Fruit fly (Drosophila melanogaster) whole organism, wandering third instar larva: ENCODE measurements around the gene CG31549.
A peak's percentile ranks its signal among the peaks of the same experiment; 100 is the strongest.

ENCODE experiments used
- Abd-B ChIP-seq: fragments of >200 bp; optimal IDR thresholded peaks from 2 replicates; lab custom pipeline; 2017; ENCODE audit warnings: missing biosample characterization, missing genetic modification characterization
- CG32264 ChIP-seq: fragments of 200-800 bp; sonication (Bioruptor generic); optimal IDR thresholded peaks from 2 replicates; lab custom pipeline; 2016; ENCODE audit warnings: missing biosample characterization, missing genetic modification characterization
- Dfd ChIP-seq: fragments of >200 bp; optimal IDR thresholded peaks from 2 replicates; lab custom pipeline; 2017; ENCODE audit warnings: missing biosample characterization, missing genetic modification characterization
- Dif ChIP-seq: fragments of 200-275, 200-300 bp; sonication (Bioruptor generic); optimal IDR thresholded peaks from 2 replicates; lab custom pipeline; 2018; ENCODE audit warnings: missing biosample characterization, missing genetic modification characterization; ENCODE audit not compliant: partially characterized antibody
- GATAd ChIP-seq: sonication (Bioruptor generic); optimal IDR thresholded peaks from 2 replicates; lab custom pipeline; 2016; ENCODE audit warnings: missing biosample characterization, missing genetic modification characterization
- Hnf4 ChIP-seq: fragments of 200-800 bp; sonication (Bioruptor generic); optimal IDR thresholded peaks from 2 replicates; lab custom pipeline; 2016; ENCODE audit warnings: missing biosample characterization, mild to moderate bottlenecking, missing genetic modification characterization
- Hr83 ChIP-seq: fragments of 200-300 bp; sonication (Bioruptor generic); optimal IDR thresholded peaks from 2 replicates; lab custom pipeline; 2016; ENCODE audit warnings: missing biosample characterization, mild to moderate bottlenecking, missing genetic modification characterization, moderate library complexity; ENCODE audit not compliant: poor library complexity, severe bottlenecking
- Jra ChIP-seq: sonication (Bioruptor generic); optimal IDR thresholded peaks from 2 replicates; lab custom pipeline; 2016; ENCODE audit warnings: missing biosample characterization, missing genetic modification characterization
- Mio ChIP-seq: sonication (Bioruptor generic); optimal IDR thresholded peaks from 2 replicates; lab custom pipeline; 2016; ENCODE audit warnings: missing biosample characterization, missing genetic modification characterization
- Myc ChIP-seq: fragments of >200 bp; optimal IDR thresholded peaks from 2 replicates; lab custom pipeline; 2017
- N ChIP-seq: fragments of >200 bp; optimal IDR thresholded peaks from 2 replicates; lab custom pipeline; 2018; ENCODE audit warnings: missing biosample characterization, missing external identifiers, missing genetic modification characterization
- Rel ChIP-seq, 2 experiments: fragments of 200-800 bp; sonication (Bioruptor generic) in 1 of 2; optimal IDR thresholded peaks; 2 replicates in 1 of 2; 3 replicates in 1 of 2; lab custom pipeline; 2016 to 2019; ENCODE audit warnings: mild to moderate bottlenecking in 2 of 2, missing biosample characterization in 2 of 2, missing genetic modification characterization in 2 of 2, moderate library complexity in 1 of 2
- Sp1 ChIP-seq: fragments of 200-800 bp; sonication (Bioruptor generic); optimal IDR thresholded peaks from 3 replicates; lab custom pipeline; 2019; ENCODE audit warnings: missing biosample characterization, mild to moderate bottlenecking, missing genetic modification characterization, moderate library complexity
- Vsx2 ChIP-seq: fragments of 200-300, 225-300 bp; sonication (Bioruptor generic); optimal IDR thresholded peaks from 2 replicates; lab custom pipeline; 2018; ENCODE audit warnings: missing biosample characterization, missing genetic modification characterization; ENCODE audit not compliant: partially characterized antibody
- br ChIP-seq: fragments of 200-800 bp; sonication (Bioruptor generic); optimal IDR thresholded peaks from 2 replicates; lab custom pipeline; 2016; ENCODE audit warnings: missing biosample characterization, missing genetic modification characterization
- brk ChIP-seq: fragments of 200-800 bp; sonication (Bioruptor generic); optimal IDR thresholded peaks from 2 replicates; lab custom pipeline; 2016; ENCODE audit warnings: missing biosample characterization, mild to moderate bottlenecking, missing genetic modification characterization
- dl ChIP-seq, 2 experiments: fragments of 175-275, 200-275 bp in 1 of 2; fragments of 200-275 bp in 1 of 2; sonication (Bioruptor generic); optimal IDR thresholded peaks; lab custom pipeline; 2018; ENCODE audit warnings: mild to moderate bottlenecking in 2 of 2, missing biosample characterization in 2 of 2, missing genetic modification characterization in 2 of 2, moderate library complexity in 2 of 2; ENCODE audit not compliant: partially characterized antibody in 2 of 2, insufficient read depth in 1 of 2
- dmrt93B ChIP-seq: fragments of 200-800 bp; sonication (Bioruptor generic); optimal IDR thresholded peaks from 2 replicates; lab custom pipeline; 2018; ENCODE audit warnings: missing biosample characterization, mild to moderate bottlenecking, missing genetic modification characterization
- dsf ChIP-seq: sonication (Bioruptor generic); optimal IDR thresholded peaks from 2 replicates; lab custom pipeline; 2016; ENCODE audit warnings: missing biosample characterization, missing genetic modification characterization, borderline replicate concordance
- ey ChIP-seq: fragments of 200-800 bp; sonication (Bioruptor generic); optimal IDR thresholded peaks from 2 replicates; lab custom pipeline; 2016; ENCODE audit warnings: missing biosample characterization, missing genetic modification characterization
- foxo ChIP-seq, 2 experiments: fragments of 200-800 bp; sonication (Bioruptor generic); optimal IDR thresholded peaks; 2 replicates in 1 of 2; 3 replicates in 1 of 2; lab custom pipeline; 2016 to 2017; ENCODE audit warnings: missing biosample characterization in 2 of 2, missing genetic modification characterization in 2 of 2
- fru ChIP-seq: fragments of 200-800 bp; sonication (Bioruptor generic); optimal IDR thresholded peaks from 3 replicates; lab custom pipeline; 2016; ENCODE audit warnings: missing biosample characterization, mild to moderate bottlenecking, missing genetic modification characterization
- h ChIP-seq: fragments of 200-800 bp; sonication (Bioruptor generic); optimal IDR thresholded peaks from 3 replicates; lab custom pipeline; 2016; ENCODE audit warnings: missing biosample characterization, mild to moderate bottlenecking, missing genetic modification characterization
- jim ChIP-seq: fragments of 175-275, 200-325 bp; sonication (Bioruptor generic); optimal IDR thresholded peaks from 2 replicates; lab custom pipeline; 2016; ENCODE audit warnings: missing biosample characterization, mild to moderate bottlenecking, missing genetic modification characterization
- lola ChIP-seq: fragments of >200 bp; optimal IDR thresholded peaks from 2 replicates; lab custom pipeline; 2017; ENCODE audit warnings: missing biosample characterization, missing genetic modification characterization
- pan ChIP-seq: fragments of >200 bp; optimal IDR thresholded peaks from 2 replicates; lab custom pipeline; 2017
- psq ChIP-seq: fragments of 200-800 bp; sonication (Bioruptor generic); optimal IDR thresholded peaks from 3 replicates; lab custom pipeline; 2017; ENCODE audit warnings: missing biosample characterization, mild to moderate bottlenecking, missing genetic modification characterization, moderate library complexity
- rgr ChIP-seq: fragments of 200-800 bp; sonication (Bioruptor generic); optimal IDR thresholded peaks from 3 replicates; lab custom pipeline; 2016; ENCODE audit warnings: missing biosample characterization, mild to moderate bottlenecking, missing genetic modification characterization
- sage ChIP-seq: fragments of 200-800 bp; sonication (Bioruptor generic); optimal IDR thresholded peaks from 2 replicates; lab custom pipeline; 2016; ENCODE audit warnings: missing biosample characterization, mild to moderate bottlenecking, missing genetic modification characterization
- sv ChIP-seq: fragments of 200-800 bp; sonication (Bioruptor generic); optimal IDR thresholded peaks from 3 replicates; lab custom pipeline; 2016; ENCODE audit warnings: missing biosample characterization, missing genetic modification characterization
- tai ChIP-seq: sonication (Bioruptor generic); optimal IDR thresholded peaks from 2 replicates; lab custom pipeline; 2016; ENCODE audit warnings: missing biosample characterization, missing genetic modification characterization
- woc ChIP-seq: sonication (Bioruptor generic); optimal IDR thresholded peaks from 2 replicates; lab custom pipeline; 2016; ENCODE audit warnings: missing biosample characterization, mild to moderate bottlenecking, missing genetic modification characterization

The CG31549 gene

DNA sequence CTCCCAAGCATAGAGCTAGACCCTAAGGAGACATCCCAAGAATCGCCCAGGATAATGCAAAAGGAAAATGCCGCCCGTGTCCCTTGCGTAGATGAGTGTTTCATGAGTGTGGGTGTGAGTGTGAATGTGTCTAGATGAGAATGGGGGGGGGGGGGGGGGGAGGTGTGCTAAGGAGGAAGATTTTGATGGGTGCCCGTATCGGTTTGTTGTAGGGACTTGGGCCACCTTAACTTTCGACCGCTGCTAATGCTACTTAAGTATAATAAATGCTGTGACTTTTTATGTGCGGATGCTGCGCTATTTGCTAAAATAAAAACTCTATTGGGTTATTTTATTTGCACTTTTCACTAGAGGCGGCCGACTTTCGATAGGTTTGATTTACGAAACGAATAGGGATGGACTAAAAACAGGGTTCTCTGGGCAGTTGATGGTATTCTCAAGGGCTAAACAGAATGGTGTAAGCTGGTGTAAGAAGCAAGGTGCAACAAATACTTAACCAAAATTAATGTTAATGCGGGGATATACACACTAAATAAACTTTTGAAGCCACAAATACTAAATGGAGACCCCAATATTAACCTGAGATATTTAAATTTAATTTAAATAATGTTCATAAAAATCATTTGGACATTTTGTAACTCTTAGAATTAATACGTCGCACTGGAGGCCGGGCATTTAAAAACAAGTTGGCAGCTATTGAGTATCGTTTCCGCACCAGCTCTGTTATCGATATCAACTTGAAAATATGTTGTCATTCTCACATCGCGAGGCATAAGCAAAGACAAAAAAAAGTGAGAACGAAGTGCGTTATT is 37.1 kb downstream of the CG31549 start, which contains the start of the genes Xe7 and Atg17 (continued):
- TF ChIP-seq brk (peak; percentile 77), fru (GFP tag; lab: Kevin White, UChicago) (peak; percentile 89), Dif (GFP tag; lab: Kevin White, UChicago) (no peak), Dfd (peak; percentile 18), br (GFP tag; lab: Kevin White, UChicago) (peak; percentile 87), ey (GFP tag; lab: Kevin White, UChicago) (peak; percentile 92), N (GFP tag; lab: Kevin White, UChicago) (no peak), sv (GFP tag; lab: Kevin White, UChicago) (peak; percentile 89), dmrt93B (peak; percentile 87), psq (GFP tag; lab: Kevin White, UChicago) (peak; percentile 81)

DNA sequence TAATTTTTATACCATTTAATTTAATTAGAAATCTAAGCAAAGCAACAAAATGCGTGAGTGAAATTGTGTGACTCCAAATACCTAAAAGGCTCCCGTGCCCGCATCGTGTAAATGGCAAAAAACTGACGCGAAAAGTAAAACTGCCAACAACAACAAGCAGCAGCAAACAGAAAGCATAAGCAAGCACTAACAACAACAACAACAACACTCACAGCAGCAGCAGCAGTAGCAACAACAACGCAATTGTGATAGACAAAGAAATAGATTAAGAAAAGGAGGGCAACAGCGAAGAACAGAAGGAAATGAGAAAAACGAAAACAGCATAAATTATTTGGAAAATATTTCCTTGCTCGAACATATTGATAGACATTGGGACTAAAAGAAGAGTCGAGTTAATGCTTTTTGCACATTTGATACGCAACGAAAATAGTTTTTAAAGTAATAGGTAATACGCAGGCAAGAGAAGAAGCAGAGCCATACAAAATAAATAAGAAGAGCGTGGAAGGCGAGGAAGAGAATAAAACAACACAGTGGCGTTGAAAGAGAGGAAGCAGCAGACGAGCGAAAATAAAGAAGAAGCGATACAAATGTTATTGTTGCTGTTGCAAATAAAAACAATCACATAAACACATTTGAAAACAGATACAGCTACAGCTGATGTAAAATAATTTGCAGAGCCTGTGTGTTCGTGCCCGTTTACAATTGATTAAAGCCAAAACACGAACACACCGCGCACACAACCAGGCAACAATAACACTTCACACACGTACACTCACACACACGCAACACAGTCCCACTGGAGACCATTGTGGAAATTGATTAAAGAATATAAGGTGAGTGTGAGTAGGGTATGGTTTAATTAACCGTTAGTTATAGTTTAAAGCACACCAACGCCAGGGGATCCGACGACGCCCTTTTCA is 38.0 kb downstream of the CG31549 start:
- TF ChIP-seq Jra (GFP tag; lab: Kevin White, UChicago) (no peak), foxo (GFP tag; optimal IDR thresholded peaks at IDR 0.05; lab: Kevin White, UChicago) (no peak), psq (GFP tag; lab: Kevin White, UChicago) (peak; percentile 60), pan (lab: Kevin White, UChicago) (no peak), h (GFP tag; lab: Kevin White, UChicago) (no peak), Dfd (no peak), Hr83 (GFP tag; lab: Kevin White, UChicago) (no peak), Hnf4 (GFP tag; lab: Kevin White, UChicago) (no peak)
- TF ChIP-seq, all 38 proteins: peak for 1

DNA sequence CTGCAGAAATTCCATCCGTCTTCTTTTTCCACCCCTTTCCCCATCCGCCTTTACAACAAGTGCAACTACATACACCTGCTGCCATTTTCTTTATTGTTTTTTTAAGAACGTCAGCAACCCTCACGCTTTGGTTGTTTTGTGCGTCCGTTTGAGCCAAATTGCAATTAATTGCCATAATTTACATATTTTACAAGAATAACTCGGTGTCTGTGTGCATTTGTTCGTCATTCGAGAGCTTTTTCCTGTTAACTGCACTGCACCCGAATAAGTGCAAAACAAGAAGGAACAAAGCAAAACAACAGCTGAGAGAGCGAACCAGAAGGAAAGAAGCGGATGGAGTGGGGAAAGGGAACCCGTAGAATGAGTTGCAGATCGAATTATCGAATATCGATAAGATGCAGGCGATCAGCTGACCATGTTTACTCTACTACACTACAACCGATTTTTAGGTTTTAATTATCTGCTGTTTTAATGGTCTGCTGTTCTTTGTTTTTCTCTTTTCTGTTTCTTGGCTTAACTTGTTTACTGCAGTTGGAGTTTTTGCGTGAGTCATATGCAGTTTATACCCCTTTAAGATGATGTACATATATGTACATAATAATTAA is 38.8 kb downstream of the CG31549 start:
- TF ChIP-seq ey (GFP tag; lab: Kevin White, UChicago) (no peak), sv (GFP tag; lab: Kevin White, UChicago) (no peak), psq (GFP tag; lab: Kevin White, UChicago) (peak; percentile 85), fru (GFP tag; lab: Kevin White, UChicago) (peak; percentile 11), foxo (GFP tag; optimal IDR thresholded peaks at IDR 0.05; lab: Kevin White, UChicago) (peak in 1 of 2 experiments; percentile 8), N (GFP tag; lab: Kevin White, UChicago) (no peak), Sp1 (GFP tag; lab: Kevin White, UChicago) (no peak), Rel (GFP tag; optimal IDR thresholded peaks at IDR 0.05; lab: Kevin White, UChicago) (no peak), Rel (tag; optimal IDR thresholded peaks at IDR 0.05; lab: Kevin White, UChicago) (no peak), brk (peak; percentile 12), Abd-B (GFP tag; lab: Kevin White, UChicago) (no peak), sage (GFP tag; lab: Kevin White, UChicago) (no peak), Vsx2 (GFP tag; lab: Kevin White, UChicago) (no peak), dmrt93B (no peak), pan (lab: Kevin White, UChicago) (no peak), Mio (GFP tag; lab: Kevin White, UChicago) (peak; percentile 6), Jra (GFP tag; lab: Kevin White, UChicago) (peak; percentile 17), CG32264 (GFP tag; lab: Kevin White, UChicago) (no peak), br (GFP tag; lab: Kevin White, UChicago) (no peak), h (GFP tag; lab: Kevin White, UChicago) (no peak), dl (GFP tag; optimal IDR thresholded peaks at IDR 0.05; lab: Kevin White, UChicago; ENCODE audit: insufficient read depth in 1 of 2, partially characterized antibody in 2 of 2) (no peak), tai (GFP tag; lab: Kevin White, UChicago) (no peak), Dif (GFP tag; lab: Kevin White, UChicago) (no peak), Hnf4 (GFP tag; lab: Kevin White, UChicago) (peak; percentile 36), lola (GFP tag; lab: Kevin White, UChicago) (no peak), GATAd (GFP tag; lab: Kevin White, UChicago) (no peak), Myc (lab: Kevin White, UChicago) (no peak), woc (GFP tag; lab: Kevin White, UChicago) (no peak), rgr (peak; percentile 4), dsf (GFP tag; lab: Kevin White, UChicago) (no peak), jim (GFP tag; lab: Kevin White, UChicago) (peak; percentile 46)
